Worm (Caenorhabditis elegans) whole organism, L1 larva: ENCODE data around the gene F15A4.2.
"Not testable (repeated sequence)": the region's sequence is repeated elsewhere in the genome, so short reads cannot be mapped to it uniquely, and the experiment has no call there.

Source experiments
- alr-1 ChIP-seq: fragments of 200-800 bp; sonication (Bioruptor generic); optimal IDR thresholded peaks from 2 replicates; lab custom pipeline; 2018; ENCODE audit warnings: borderline replicate concordance, mild to moderate bottlenecking, missing genetic modification characterization, missing compliant biosample characterization
- egl-27 ChIP-seq, 2 experiments: fragments of 150-350 bp in 1 of 2; sonication (generic microtip); optimal IDR thresholded peaks; 3 replicates each; lab custom pipeline; 2017 to 2018; ENCODE audit warnings: missing biosample characterization in 2 of 2, missing genetic modification characterization in 2 of 2, missing genetic modification reagents in 2 of 2
- elt-3 ChIP-seq, 6 experiments: fragments of 150-350 bp in 1 of 6; sonication (generic microtip); optimal IDR thresholded peaks; 2 replicates each; lab custom pipeline; 2017 to 2018; ENCODE audit warnings: missing biosample characterization in 6 of 6, missing genetic modification characterization in 6 of 6, inconsistent platforms in 1 of 6
- fkh-8 ChIP-seq: sonication (generic microtip); optimal IDR thresholded peaks from 2 replicates; lab custom pipeline; 2016; ENCODE audit warnings: mild to moderate bottlenecking, missing genetic modification characterization, missing compliant biosample characterization
- lin-13 ChIP-seq: fragments of 150-350 bp; optimal IDR thresholded peaks from 2 replicates; lab custom pipeline; 2014; ENCODE audit warnings: missing biosample characterization, missing genetic modification reagents, missing genetic modification characterization

DNA sequence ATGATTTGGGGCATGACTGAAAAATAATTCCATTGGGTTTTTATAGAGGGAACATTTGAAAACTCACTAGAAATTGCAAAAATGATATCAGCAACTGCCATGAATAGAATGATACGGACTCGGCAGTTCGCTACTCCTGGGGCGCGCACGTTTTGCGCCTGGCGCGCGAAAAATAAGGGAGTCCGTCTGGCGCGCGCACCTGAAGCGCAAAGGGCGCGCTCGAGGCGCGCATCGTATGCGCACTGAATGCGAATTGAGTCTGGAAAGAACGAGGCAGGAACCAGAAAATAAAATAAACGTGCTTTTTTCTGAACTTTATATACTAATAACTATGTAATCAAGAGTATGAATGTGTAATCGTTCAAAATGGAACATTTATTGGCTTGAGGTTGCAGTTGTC, 21.2 kb upstream of the F15A4.2 start, which contains the start of gene Y57A10C.10:
- TF ChIP-seq egl-27 (tag; optimal IDR thresholded peaks at IDR 0.05; lab: Kevin White, UChicago); alr-1; lin-13 (GFP tag; lab: Kevin White, UChicago); fkh-8 (tag; lab: Kevin White, UChicago); elt-3 (tag; optimal IDR thresholded peaks at IDR 0.05; lab: Kevin White, UChicago): not testable (repeated sequence)
